Worm (Caenorhabditis elegans) whole organism, L1 larva: ENCODE data around the gene hda-1.

ENCODE experiments used
- C34B4.2 ChIP-seq: sonication (generic microtip); optimal IDR thresholded peaks from 2 replicates; lab custom pipeline; 2017; ENCODE audit warnings: mild to moderate bottlenecking, missing genetic modification characterization, missing compliant biosample characterization
- alr-1 ChIP-seq: fragments of 200-800 bp; sonication (Bioruptor generic); optimal IDR thresholded peaks from 2 replicates; lab custom pipeline; 2018; ENCODE audit warnings: borderline replicate concordance, mild to moderate bottlenecking, missing genetic modification characterization, missing compliant biosample characterization
- blmp-1 ChIP-seq: fragments of 150-350 bp; optimal IDR thresholded peaks from 2 replicates; lab custom pipeline; 2014; ENCODE audit warnings: missing biosample characterization, missing genetic modification characterization
- ceh-63 ChIP-seq: fragments of 200-800 bp; sonication (Bioruptor generic); optimal IDR thresholded peaks from 2 replicates; lab custom pipeline; 2018; ENCODE audit warnings: mild to moderate bottlenecking, missing genetic modification characterization, missing compliant biosample characterization
- ceh-88 ChIP-seq: fragments of 200-800 bp; sonication (Bioruptor generic); IDR thresholded peaks from 2 replicates; pipeline ENCODE4 v1.3.6; 2022; ENCODE audit warnings: missing genetic modification characterization, missing compliant biosample characterization
- ceh-90 ChIP-seq: sonication (generic microtip); optimal IDR thresholded peaks from 2 replicates; lab custom pipeline; 2016; ENCODE audit warnings: missing genetic modification characterization, missing compliant biosample characterization
- ces-1 ChIP-seq: fragments of 150-350 bp; optimal IDR thresholded peaks from 2 replicates; lab custom pipeline; 2014; ENCODE audit warnings: missing biosample characterization, missing genetic modification reagents, missing genetic modification characterization
- dpl-1 ChIP-seq, 3 experiments: fragments of 150-350 bp in 2 of 3; sonication (generic microtip) in 1 of 3; optimal IDR thresholded peaks; 2 replicates each; lab custom pipeline; 2014 to 2017; ENCODE audit warnings: missing biosample characterization in 3 of 3, missing genetic modification characterization in 3 of 3, missing genetic modification reagents in 3 of 3
- efl-1 ChIP-seq, 4 experiments: fragments of 150-350 bp; optimal IDR thresholded peaks in 3 of 4; peaks in 1 of 4; 1 replicate in 1 of 4; 2 replicates in 3 of 4; lab custom pipeline; 2014; ENCODE audit warnings: missing biosample characterization in 2 of 4, missing genetic modification characterization in 2 of 4, missing genetic modification reagents in 2 of 4
- egl-27 ChIP-seq, 2 experiments: fragments of 150-350 bp in 1 of 2; sonication (generic microtip); optimal IDR thresholded peaks; 3 replicates each; lab custom pipeline; 2017 to 2018; ENCODE audit warnings: missing biosample characterization in 2 of 2, missing genetic modification characterization in 2 of 2, missing genetic modification reagents in 2 of 2
- elt-2 ChIP-seq: sonication (generic microtip); optimal IDR thresholded peaks from 2 replicates; lab custom pipeline; 2016; ENCODE audit warnings: missing genetic modification characterization, mild to moderate bottlenecking, inconsistent platforms, missing compliant biosample characterization, missing genetic modification reagents
- fkh-10 ChIP-seq: sonication (generic microtip); optimal IDR thresholded peaks from 2 replicates; lab custom pipeline; 2017; ENCODE audit warnings: missing biosample characterization, missing genetic modification reagents, missing genetic modification characterization
- fkh-8 ChIP-seq: sonication (generic microtip); optimal IDR thresholded peaks from 2 replicates; lab custom pipeline; 2016; ENCODE audit warnings: mild to moderate bottlenecking, missing genetic modification characterization, missing compliant biosample characterization
- hlh-4 ChIP-seq: sonication (generic microtip); optimal IDR thresholded peaks from 2 replicates; lab custom pipeline; 2016; ENCODE audit warnings: mild to moderate bottlenecking, missing genetic modification characterization, missing compliant biosample characterization
- jun-1 ChIP-seq: fragments of 150-350 bp; optimal IDR thresholded peaks from 2 replicates; lab custom pipeline; 2014; ENCODE audit warnings: missing biosample characterization, missing genetic modification reagents, missing genetic modification characterization
- lin-14 ChIP-seq: fragments of 200-800 bp; sonication (Bioruptor generic); optimal IDR thresholded peaks from 2 replicates; lab custom pipeline; 2018; ENCODE audit warnings: mild to moderate bottlenecking, missing genetic modification characterization, moderate library complexity, missing compliant biosample characterization
- lin-15B ChIP-seq: fragments of 150-350 bp; sonication (generic microtip); optimal IDR thresholded peaks from 3 replicates; lab custom pipeline; 2014; ENCODE audit warnings: missing biosample characterization, missing genetic modification characterization
- lin-35 ChIP-seq, 2 experiments: fragments of 150-350 bp; optimal IDR thresholded peaks; 2 replicates each; lab custom pipeline; 2014; ENCODE audit warnings: missing biosample characterization in 2 of 2, missing genetic modification characterization in 2 of 2, missing genetic modification reagents in 2 of 2
- lir-3 ChIP-seq: sonication (generic microtip); optimal IDR thresholded peaks from 2 replicates; lab custom pipeline; 2016; ENCODE audit warnings: mild to moderate bottlenecking, missing genetic modification characterization, moderate library complexity, missing compliant biosample characterization; ENCODE audit not compliant: poor library complexity
- lsy-2 ChIP-seq, 2 experiments: fragments of 150-350 bp; optimal IDR thresholded peaks; 2 replicates each; lab custom pipeline; 2014; ENCODE audit warnings: missing biosample characterization in 2 of 2, missing genetic modification characterization in 2 of 2
- mdl-1 ChIP-seq, 2 experiments: fragments of 150-350 bp; optimal IDR thresholded peaks; 2 replicates each; lab custom pipeline; 2014 to 2017; ENCODE audit warnings: missing biosample characterization in 2 of 2, missing genetic modification characterization in 2 of 2, inconsistent platforms in 1 of 2
- mep-1 ChIP-seq: fragments of 150-350 bp; optimal IDR thresholded peaks from 2 replicates; lab custom pipeline; 2014; ENCODE audit warnings: missing biosample characterization, missing genetic modification characterization
- nhr-11 ChIP-seq: fragments of 150-350 bp; optimal IDR thresholded peaks from 2 replicates; lab custom pipeline; 2014; ENCODE audit warnings: missing biosample characterization, missing genetic modification characterization
- nhr-19 ChIP-seq: fragments of 200-800 bp; sonication (Bioruptor generic); conservative IDR thresholded peaks from 2 replicates; pipeline ENCODE4 v1.3.6; 2022; ENCODE audit warnings: missing genetic modification characterization, missing compliant biosample characterization
- nhr-20 ChIP-seq: sonication (generic microtip); optimal IDR thresholded peaks from 2 replicates; lab custom pipeline; 2016; ENCODE audit warnings: mild to moderate bottlenecking, missing genetic modification characterization, missing compliant biosample characterization
- nhr-237 ChIP-seq: fragments of 150-350 bp; optimal IDR thresholded peaks from 2 replicates; lab custom pipeline; 2014; ENCODE audit warnings: missing biosample characterization, missing genetic modification characterization
- nhr-28 ChIP-seq: fragments of 150-350 bp; optimal IDR thresholded peaks from 2 replicates; lab custom pipeline; 2014; ENCODE audit warnings: missing biosample characterization, missing genetic modification characterization
- nhr-47 ChIP-seq: sonication (generic microtip); optimal IDR thresholded peaks from 2 replicates; lab custom pipeline; 2016; ENCODE audit warnings: mild to moderate bottlenecking, missing genetic modification characterization, moderate library complexity, missing compliant biosample characterization
- nhr-71 ChIP-seq: sonication (generic microtip); optimal IDR thresholded peaks from 2 replicates; lab custom pipeline; 2016; ENCODE audit warnings: mild to moderate bottlenecking, missing genetic modification characterization, moderate library complexity, missing compliant biosample characterization
- nhr-76 ChIP-seq: sonication (generic microtip); optimal IDR thresholded peaks from 2 replicates; lab custom pipeline; 2017; ENCODE audit warnings: missing biosample characterization, missing genetic modification characterization
- nhr-77 ChIP-seq: fragments of 150-350 bp; optimal IDR thresholded peaks from 2 replicates; lab custom pipeline; 2014; ENCODE audit warnings: missing biosample characterization, missing genetic modification characterization
- nhr-84 ChIP-seq: sonication (generic microtip); optimal IDR thresholded peaks from 2 replicates; lab custom pipeline; 2017; ENCODE audit warnings: missing biosample characterization, missing genetic modification characterization
- nhr-85 ChIP-seq: sonication (generic microtip); peaks from one replicate; lab custom pipeline; 2016; ENCODE audit warnings: missing genetic modification characterization, inconsistent platforms, missing compliant biosample characterization
- nhr-90 ChIP-seq: sonication (generic microtip); optimal IDR thresholded peaks from 2 replicates; lab custom pipeline; 2016; ENCODE audit warnings: mild to moderate bottlenecking, missing genetic modification characterization, missing compliant biosample characterization; ENCODE audit not compliant: poor library complexity
- pax-3 ChIP-seq: fragments of 200-800 bp; sonication (Bioruptor generic); optimal IDR thresholded peaks from 2 replicates; lab custom pipeline; 2018; ENCODE audit warnings: mild to moderate bottlenecking, missing genetic modification characterization, moderate library complexity, missing compliant biosample characterization
- rnt-1 ChIP-seq: sonication (generic microtip); optimal IDR thresholded peaks from 2 replicates; lab custom pipeline; 2016; ENCODE audit warnings: mild to moderate bottlenecking, missing genetic modification characterization, moderate library complexity, missing compliant biosample characterization
- snpc-4 ChIP-seq: fragments of 150-350 bp; optimal IDR thresholded peaks from 2 replicates; lab custom pipeline; 2014; ENCODE audit warnings: missing biosample characterization, missing genetic modification characterization
- sox-4 ChIP-seq: sonication (generic microtip); optimal IDR thresholded peaks from 2 replicates; lab custom pipeline; 2016; ENCODE audit warnings: missing genetic modification characterization, missing compliant biosample characterization
- sup-37 ChIP-seq: fragments of 200-800 bp; sonication (Bioruptor generic); optimal IDR thresholded peaks from 2 replicates; lab custom pipeline; 2018; ENCODE audit warnings: mild to moderate bottlenecking, missing genetic modification characterization, missing compliant biosample characterization
- swsn-7 ChIP-seq: sonication (generic microtip); optimal IDR thresholded peaks from 2 replicates; lab custom pipeline; 2016; ENCODE audit warnings: missing genetic modification characterization, missing compliant biosample characterization
- unc-30 ChIP-seq: sonication (generic microtip); optimal IDR thresholded peaks from 2 replicates; lab custom pipeline; 2017; ENCODE audit warnings: missing biosample characterization, missing genetic modification characterization
- unc-62 ChIP-seq: fragments of 150-350 bp; optimal IDR thresholded peaks from 2 replicates; lab custom pipeline; 2014; ENCODE audit warnings: missing biosample characterization, missing genetic modification reagents, missing genetic modification characterization
- zag-1 ChIP-seq: fragments of 150-350 bp; optimal IDR thresholded peaks from 2 replicates; lab custom pipeline; 2014; ENCODE audit warnings: missing biosample characterization, missing genetic modification characterization
- zip-4 ChIP-seq: fragments of 200-800 bp; sonication (Bioruptor generic); optimal IDR thresholded peaks from 2 replicates; lab custom pipeline; 2018; ENCODE audit warnings: mild to moderate bottlenecking, missing genetic modification characterization, moderate library complexity, missing compliant biosample characterization
- ztf-4 ChIP-seq: fragments of 150-350 bp; optimal IDR thresholded peaks from 2 replicates; lab custom pipeline; 2014; ENCODE audit warnings: missing biosample characterization, missing genetic modification characterization

hda-1 gene

ce11 chrV:14539355-14539754, 14.2 kb downstream of the hda-1 start:
- peak; percentile 64 for TF ChIP-seq nhr-20 (tag; lab: Kevin White, UChicago)
- no peak for TF ChIP-seq zip-4 (GFP tag; lab: Kevin White, UChicago)

ce11 chrV:14540932-14541331, 15.7 kb downstream of the hda-1 start:
- TF ChIP-seq nhr-85 (tag; lab: Kevin White, UChicago) = no peak
- TF ChIP-seq efl-1 (optimal IDR thresholded peaks at IDR 0.05; lab: Kevin White, UChicago) = no peak
- TF ChIP-seq efl-1 (GFP tag; optimal IDR thresholded peaks at IDR 0.05 in 1 of 2; lab: Kevin White, UChicago) = peak in 1 of 2 experiments; percentile 11
- no peak for TF ChIP-seq sox-4
- TF ChIP-seq ztf-4 (tag; lab: Kevin White, UChicago) = no peak

- no peak for TF ChIP-seq nhr-20 (tag; lab: Kevin White, UChicago)
- no peak for TF ChIP-seq pax-3 (tag; lab: Kevin White, UChicago)
- no peak for TF ChIP-seq hlh-4 (tag; lab: Kevin White, UChicago)
- no peak for TF ChIP-seq nhr-237 (tag; lab: Kevin White, UChicago)
- TF ChIP-seq alr-1 (tag; lab: Kevin White, UChicago) = no peak
- TF ChIP-seq snpc-4 (tag; lab: Kevin White, UChicago) = no peak
- no peak for TF ChIP-seq fkh-10 (GFP tag; lab: Kevin White, UChicago)
- no peak for TF ChIP-seq zag-1 (tag; lab: Kevin White, UChicago)
- TF ChIP-seq lsy-2 (tag; optimal IDR thresholded peaks at IDR 0.05; lab: Kevin White, UChicago) = peak in 1 of 2 experiments; percentile 3
- TF ChIP-seq egl-27 (tag; optimal IDR thresholded peaks at IDR 0.05; lab: Kevin White, UChicago) = no peak
- no peak for TF ChIP-seq nhr-85 (tag; lab: Kevin White, UChicago)
- TF ChIP-seq elt-2 (tag; lab: Kevin White, UChicago) = peak; percentile 64
- TF ChIP-seq nhr-28 (tag; lab: Kevin White, UChicago) = no peak
- TF ChIP-seq nhr-90 = no peak
- peak; percentile 21 for TF ChIP-seq jun-1 (tag; lab: Kevin White, UChicago)
- no peak for TF ChIP-seq ceh-90
- no peak for TF ChIP-seq nhr-11 (tag; lab: Kevin White, UChicago)
- no peak for TF ChIP-seq rnt-1 (tag; lab: Kevin White, UChicago)
- no peak for TF ChIP-seq nhr-47 (tag; lab: Kevin White, UChicago)
- TF ChIP-seq unc-30 (tag; lab: Kevin White, UChicago) = no peak
- no peak for TF ChIP-seq nhr-76
- TF ChIP-seq swsn-7 (tag; lab: Kevin White, UChicago) = no peak
- no peak for TF ChIP-seq mep-1 (tag; lab: Kevin White, UChicago)
- no peak for TF ChIP-seq lin-15B (tag; lab: Kevin White, UChicago)
- no peak for TF ChIP-seq lir-3 (tag; lab: Kevin White, UChicago)
- no peak for TF ChIP-seq unc-62 (GFP tag; lab: Kevin White, UChicago)
- no peak for TF ChIP-seq C34B4.2 (tag; lab: Kevin White, UChicago)
- TF ChIP-seq nhr-71 = no peak
- TF ChIP-seq ceh-63 (GFP tag; lab: Kevin White, UChicago) = no peak
- no peak for TF ChIP-seq fkh-8 (tag; lab: Kevin White, UChicago)
- TF ChIP-seq efl-1 (optimal IDR thresholded peaks at IDR 0.05; lab: Kevin White, UChicago) = no peak
- TF ChIP-seq efl-1 (GFP tag; optimal IDR thresholded peaks at IDR 0.05 in 1 of 2; lab: Kevin White, UChicago) = peak in 1 of 2 experiments; percentile 85
- TF ChIP-seq nhr-84 (tag; lab: Kevin White, UChicago) = no peak
Observed at ce11 chrV:14542138-14542537, 16.9 kb downstream of the hda-1 start.

ce11 chrV:14545816-14546283, 20.7 kb downstream of the hda-1 start, which contains the start of gene rike-1:
Gene rike-1, minus strand, starts transcription at chrV:14545866.
- TF ChIP-seq lin-14 (GFP tag; lab: Kevin White, UChicago) (peak; percentile 59), lin-35 (GFP tag; optimal IDR thresholded peaks at IDR 0.05; lab: Kevin White, UChicago) (peak in 1 of 2 experiments; percentile 2), hlh-4 (tag; lab: Kevin White, UChicago) (no peak), ces-1 (no peak), ceh-88 (GFP tag; lab: Robert Waterston, UW) (no peak), ztf-4 (tag; lab: Kevin White, UChicago) (no peak), lin-15B (tag; lab: Kevin White, UChicago) (peak; percentile 14), fkh-8 (tag; lab: Kevin White, UChicago) (peak; percentile 15), sup-37 (GFP tag; lab: Kevin White, UChicago) (no peak), nhr-71 (peak; percentile 42), lir-3 (tag; lab: Kevin White, UChicago) (no peak), nhr-77 (tag; lab: Kevin White, UChicago) (no peak), mdl-1 (tag; optimal IDR thresholded peaks at IDR 0.05; lab: Kevin White, UChicago) (no peak), elt-2 (tag; lab: Kevin White, UChicago) (no peak), ceh-90 (no peak), nhr-19 (GFP tag; lab: Robert Waterston, UW) (no peak), nhr-47 (tag; lab: Kevin White, UChicago) (peak; percentile 21), dpl-1 (GFP tag; optimal IDR thresholded peaks at IDR 0.05; lab: Kevin White, UChicago) (peak in 1 of 3 experiments; percentile 49), blmp-1 (tag; lab: Kevin White, UChicago) (peak; percentile 52)
